Fruit fly (Drosophila melanogaster) Kc167 (cell line): ENCODE data around the gene CG42258.

Experiments used
- Myc ChIP-seq: fragments of >200 bp; optimal IDR thresholded peaks from 2 replicates; lab custom pipeline; 2017; ENCODE audit warnings: missing external identifiers
- Sin3A ChIP-seq: fragments of >200 bp; optimal IDR thresholded peaks from 2 replicates; lab custom pipeline; 2018; ENCODE audit warnings: missing external identifiers
- insv ChIP-seq: fragments of >200 bp; optimal IDR thresholded peaks from 3 replicates; lab custom pipeline; 2018; ENCODE audit warnings: missing external identifiers
- psq ChIP-seq: fragments of >200 bp; optimal IDR thresholded peaks from 2 replicates; lab custom pipeline; 2017; ENCODE audit warnings: missing external identifiers

dm6 chrX:12463560-12463959 is 232 bp downstream of the CG42258 start:
- TF ChIP-seq psq (lab: Kevin White, UChicago): no peak
- no peak for TF ChIP-seq Sin3A (lab: Kevin White, UChicago)
- no peak for TF ChIP-seq Myc
- no peak for TF ChIP-seq insv (lab: Kevin White, UChicago)
